Fruit fly (Drosophila melanogaster) whole organism, embryonic: ENCODE results near the gene CG33654.

Source experiments
- CG10267 ChIP-seq: fragments of 200-800 bp; sonication (Bioruptor generic); optimal IDR thresholded peaks from 2 replicates; lab custom pipeline; 2018; ENCODE audit warnings: missing biosample characterization, mild to moderate bottlenecking, missing genetic modification characterization, moderate library complexity
- CG10565 ChIP-seq: fragments of 200-800 bp; sonication (Bioruptor generic); optimal IDR thresholded peaks from 3 replicates; lab custom pipeline; 2016; ENCODE audit warnings: missing biosample characterization, mild to moderate bottlenecking, missing genetic modification characterization
- CG11456 ChIP-seq: fragments of 200-800 bp; sonication (Bioruptor generic); IDR thresholded peaks from 3 replicates; pipeline ENCODE4 v1.3.6; 2022; ENCODE audit warnings: missing biosample characterization, missing genetic modification characterization
- CG11696 ChIP-seq: fragments of 200-800 bp; sonication (Bioruptor generic); IDR thresholded peaks from 2 replicates; pipeline ENCODE4 v1.3.6; 2022; ENCODE audit warnings: missing biosample characterization, missing genetic modification characterization
- CG12155 ChIP-seq: fragments of 200-800 bp; sonication (Bioruptor generic); optimal IDR thresholded peaks from 3 replicates; lab custom pipeline; 2016; ENCODE audit warnings: missing biosample characterization, missing genetic modification characterization
- CG12219 ChIP-seq: fragments of 200-800 bp; sonication (Bioruptor generic); optimal IDR thresholded peaks from 3 replicates; lab custom pipeline; 2018; ENCODE audit warnings: missing biosample characterization, mild to moderate bottlenecking, missing genetic modification characterization
- CG13296 ChIP-seq: fragments of 200-800 bp; sonication (Bioruptor generic); optimal IDR thresholded peaks from 3 replicates; lab custom pipeline; 2018; ENCODE audit warnings: missing biosample characterization, mild to moderate bottlenecking, missing genetic modification characterization
- CG15073 ChIP-seq: fragments of 200-800 bp; sonication (Bioruptor generic); optimal IDR thresholded peaks from 2 replicates; lab custom pipeline; 2016; ENCODE audit warnings: missing biosample characterization, missing genetic modification characterization
- CG16863 ChIP-seq: fragments of 200-800 bp; sonication (Bioruptor generic); optimal IDR thresholded peaks from 3 replicates; lab custom pipeline; 2016; ENCODE audit warnings: missing biosample characterization, missing genetic modification characterization
- CG17186 ChIP-seq: fragments of 200-800 bp; sonication (Bioruptor generic); optimal IDR thresholded peaks from 3 replicates; lab custom pipeline; 2017; ENCODE audit warnings: missing biosample characterization, missing genetic modification reagents, missing genetic modification characterization
- CG17361 ChIP-seq: fragments of 200-800 bp; sonication (Bioruptor generic); IDR thresholded peaks from 3 replicates; pipeline ENCODE4 v1.3.6; 2022; ENCODE audit warnings: missing biosample characterization, missing genetic modification characterization
- CG17568 ChIP-seq: fragments of 200-800 bp; sonication (Bioruptor generic); optimal IDR thresholded peaks from 2 replicates; lab custom pipeline; 2018; ENCODE audit warnings: missing biosample characterization, mild to moderate bottlenecking, missing genetic modification characterization, moderate library complexity
- CG18011 ChIP-seq: fragments of 200-800 bp; sonication (Bioruptor generic); optimal IDR thresholded peaks from 2 replicates; lab custom pipeline; 2017; ENCODE audit warnings: missing biosample characterization, missing genetic modification characterization, mild to moderate bottlenecking, moderate library complexity, missing genotype
- CG1832 ChIP-seq: fragments of 200-800 bp; sonication (Bioruptor generic); optimal IDR thresholded peaks from 2 replicates; lab custom pipeline; 2017; ENCODE audit warnings: missing biosample characterization, mild to moderate bottlenecking, missing genetic modification characterization, inconsistent platforms
- CG2712 ChIP-seq: fragments of 200-800 bp; optimal IDR thresholded peaks from 3 replicates; lab custom pipeline; 2019; ENCODE audit warnings: missing biosample characterization, mild to moderate bottlenecking, missing genetic modification characterization, moderate library complexity
- CG31441 ChIP-seq: fragments of 200-800 bp; sonication (Bioruptor generic); IDR thresholded peaks from 2 replicates; pipeline ENCODE4 v1.3.6; 2022; ENCODE audit warnings: missing biosample characterization, missing genetic modification characterization
- CG32772 ChIP-seq: fragments of 200-800 bp; sonication (Bioruptor generic); IDR thresholded peaks from 2 replicates; pipeline ENCODE4 v1.3.6; 2022; ENCODE audit warnings: missing biosample characterization, missing genetic modification characterization
- CG3281 ChIP-seq: fragments of 200-800 bp; sonication (Bioruptor generic); optimal IDR thresholded peaks from 3 replicates; lab custom pipeline; 2017; ENCODE audit warnings: missing biosample characterization, mild to moderate bottlenecking, missing genetic modification characterization
- CG34224 ChIP-seq: fragments of 200-800 bp; sonication (Bioruptor generic); IDR thresholded peaks from 3 replicates; pipeline ENCODE4 v1.3.6; 2022; ENCODE audit warnings: missing biosample characterization, missing genetic modification characterization; ENCODE audit not compliant: partially characterized antibody
- CG4617 ChIP-seq: fragments of 200-800 bp; sonication (Bioruptor generic); optimal IDR thresholded peaks from 3 replicates; lab custom pipeline; 2016; ENCODE audit warnings: missing biosample characterization, missing genetic modification characterization, borderline replicate concordance
- CG6654 ChIP-seq: fragments of 200-800 bp; sonication (Bioruptor generic); optimal IDR thresholded peaks from 2 replicates; lab custom pipeline; 2017; ENCODE audit warnings: missing biosample characterization, mild to moderate bottlenecking, missing genetic modification characterization
- CG6689 ChIP-seq: fragments of 200-800 bp; sonication (Bioruptor generic); IDR thresholded peaks from 2 replicates; pipeline ENCODE4 v1.3.6; 2022; ENCODE audit warnings: missing biosample characterization, missing genetic modification characterization
- CG7271 ChIP-seq: fragments of 200-800 bp; sonication (Bioruptor generic); optimal IDR thresholded peaks from 2 replicates; lab custom pipeline; 2018; ENCODE audit warnings: missing biosample characterization, mild to moderate bottlenecking, missing genetic modification characterization, moderate library complexity
- CG8478 ChIP-seq: fragments of >200 bp; optimal IDR thresholded peaks from 2 replicates; lab custom pipeline; 2018
- CG9215 ChIP-seq: fragments of 200-800 bp; sonication (Bioruptor generic); IDR thresholded peaks from 2 replicates; pipeline ENCODE4 v1.3.6; 2022; ENCODE audit warnings: missing biosample characterization, missing genetic modification characterization
- Drgx ChIP-seq: fragments of 200-800 bp; sonication (Bioruptor generic); IDR thresholded peaks from 2 replicates; pipeline ENCODE4 v1.3.6; 2022; ENCODE audit warnings: missing biosample characterization, missing genetic modification characterization
- HLHmδ ChIP-seq: fragments of 200-800 bp; sonication (Bioruptor generic); optimal IDR thresholded peaks from 2 replicates; lab custom pipeline; 2018; ENCODE audit warnings: missing biosample characterization, mild to moderate bottlenecking, missing genetic modification characterization, moderate library complexity
- Hr39 ChIP-seq: fragments of >200 bp; optimal IDR thresholded peaks from 2 replicates; lab custom pipeline; 2017
- NfI ChIP-seq: fragments of 200-800 bp; sonication (Bioruptor generic); optimal IDR thresholded peaks from 3 replicates; lab custom pipeline; 2018; ENCODE audit warnings: missing biosample characterization, mild to moderate bottlenecking, missing genetic modification characterization, moderate library complexity
- Side ChIP-seq: fragments of 200-800 bp; sonication (Bioruptor generic); optimal IDR thresholded peaks from 2 replicates; lab custom pipeline; 2016; ENCODE audit warnings: missing biosample characterization, missing genetic modification characterization
- ato ChIP-seq: fragments of 200-800 bp; sonication (Bioruptor generic); IDR thresholded peaks from 2 replicates; pipeline ENCODE4 v1.3.6; 2022; ENCODE audit warnings: missing biosample characterization, missing genetic modification characterization; ENCODE audit not compliant: partially characterized antibody
- chn ChIP-seq: fragments of 200-800 bp; sonication (Bioruptor generic); optimal IDR thresholded peaks from 2 replicates; lab custom pipeline; 2016; ENCODE audit warnings: missing biosample characterization, missing genetic modification characterization
- cwo ChIP-seq: fragments of 200-800 bp; sonication (Bioruptor generic); optimal IDR thresholded peaks from 3 replicates; lab custom pipeline; 2017; ENCODE audit warnings: missing biosample characterization, missing genetic modification characterization, mild to moderate bottlenecking, moderate library complexity, missing genetic modification reagents
- dan ChIP-seq: fragments of 200-800 bp; sonication (Bioruptor generic); IDR thresholded peaks from 2 replicates; pipeline ENCODE4 v1.3.6; 2022; ENCODE audit warnings: missing biosample characterization, missing genetic modification characterization
- dysf ChIP-seq: fragments of 200-800 bp; sonication (Bioruptor generic); IDR thresholded peaks from 3 replicates; pipeline ENCODE4 v1.3.6; 2022; ENCODE audit warnings: missing biosample characterization, missing genetic modification characterization
- ems ChIP-seq: fragments of 200-800 bp; sonication (Bioruptor generic); optimal IDR thresholded peaks from 3 replicates; lab custom pipeline; 2016; ENCODE audit warnings: missing biosample characterization, missing genetic modification characterization
- exex ChIP-seq: fragments of 200-800 bp; sonication (Bioruptor generic); optimal IDR thresholded peaks from 4 replicates; lab custom pipeline; 2018; ENCODE audit warnings: missing biosample characterization, mild to moderate bottlenecking, missing genetic modification characterization, moderate library complexity
- fd96Cb ChIP-seq: fragments of 200-800 bp; sonication (Bioruptor generic); optimal IDR thresholded peaks from 2 replicates; lab custom pipeline; 2018; ENCODE audit warnings: missing biosample characterization, mild to moderate bottlenecking, missing genetic modification characterization, moderate library complexity
- hth ChIP-seq: fragments of >200 bp; optimal IDR thresholded peaks from 2 replicates; lab custom pipeline; 2017; ENCODE audit warnings: inconsistent platforms
- jing ChIP-seq: fragments of 200-800 bp; sonication (Bioruptor generic); optimal IDR thresholded peaks from 2 replicates; lab custom pipeline; 2018; ENCODE audit warnings: missing biosample characterization, mild to moderate bottlenecking, missing genetic modification characterization
- kah ChIP-seq: fragments of 200-800 bp; sonication (Bioruptor generic); optimal IDR thresholded peaks from 2 replicates; lab custom pipeline; 2018; ENCODE audit warnings: missing biosample characterization, mild to moderate bottlenecking, missing genetic modification characterization
- nerfin-2 ChIP-seq: fragments of 200-800 bp; sonication (Bioruptor generic); IDR thresholded peaks from 2 replicates; pipeline ENCODE4 v1.3.6; 2022; ENCODE audit warnings: missing biosample characterization, missing genetic modification characterization; ENCODE audit not compliant: partially characterized antibody
- sisA ChIP-seq: fragments of 200-800 bp; sonication (Bioruptor generic); IDR thresholded peaks from 2 replicates; pipeline ENCODE4 v1.3.6; 2022; ENCODE audit warnings: missing biosample characterization, missing genetic modification characterization
- sr ChIP-seq: fragments of 200-800 bp; sonication (Bioruptor generic); IDR thresholded peaks from 3 replicates; pipeline ENCODE4 v1.3.6; 2022; ENCODE audit warnings: missing biosample characterization, missing genetic modification characterization
- stwl ChIP-seq: fragments of 200-800 bp; sonication (Bioruptor generic); optimal IDR thresholded peaks from 3 replicates; lab custom pipeline; 2018; ENCODE audit warnings: missing biosample characterization, mild to moderate bottlenecking, missing genetic modification characterization, moderate library complexity
- tin ChIP-seq: fragments of 200-800 bp; sonication (Bioruptor generic); optimal IDR thresholded peaks from 3 replicates; lab custom pipeline; 2016; ENCODE audit warnings: missing biosample characterization, missing genetic modification characterization
- ttk ChIP-seq: fragments of 200-800 bp; sonication (Bioruptor generic); IDR thresholded peaks from 2 replicates; pipeline ENCODE4 v2.1.2; 2022; ENCODE audit warnings: missing biosample characterization, missing genetic modification characterization
- vvl ChIP-seq: fragments of 200-800 bp; sonication (Bioruptor generic); IDR thresholded peaks from 2 replicates; pipeline ENCODE4 v1.3.6; 2022; ENCODE audit warnings: missing biosample characterization, missing genetic modification characterization
- z ChIP-seq: fragments of 200-800 bp; sonication (Bioruptor generic); IDR thresholded peaks from 3 replicates; pipeline ENCODE4 v1.3.6; 2022; ENCODE audit warnings: missing biosample characterization, missing genetic modification characterization

The CG33654 gene

DNA sequence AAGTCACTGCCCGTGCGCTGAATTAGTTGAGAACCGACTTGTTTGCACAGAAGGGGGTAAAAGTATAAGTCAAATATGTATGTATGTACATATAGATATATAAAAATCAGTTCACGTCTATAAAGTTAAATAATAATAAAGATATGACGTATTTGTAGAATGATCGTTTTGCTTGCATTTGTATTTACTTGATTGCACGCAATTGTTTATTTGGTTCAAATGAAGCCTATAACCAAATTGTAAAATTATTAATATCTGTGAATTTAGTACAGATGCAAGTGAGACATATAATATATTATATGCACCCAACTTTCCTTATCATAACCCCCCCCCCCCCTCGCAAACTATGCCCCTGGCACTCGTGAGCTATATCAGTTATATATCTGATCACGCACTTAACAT, 17.5 kb upstream of the CG33654 start (continued):
- TF ChIP-seq stwl (tag; lab: Kevin White, UChicago) = no peak
- no peak for TF ChIP-seq CG11696 (GFP tag; lab: Robert Waterston, UW)
- TF ChIP-seq z (GFP tag; lab: Robert Waterston, UW) = no peak
- no peak for TF ChIP-seq CG16863 (GFP tag; lab: Kevin White, UChicago)
- no peak for TF ChIP-seq sr (GFP tag; lab: Robert Waterston, UW)
- TF ChIP-seq Side (GFP tag; lab: Kevin White, UChicago) = no peak
- no peak for TF ChIP-seq CG32772 (GFP tag; lab: Robert Waterston, UW)
- no peak for TF ChIP-seq hth (lab: Kevin White, UChicago)
- peak; percentile 3 for TF ChIP-seq CG10267 (tag; lab: Kevin White, UChicago)
- no peak for TF ChIP-seq vvl
- no peak for TF ChIP-seq CG10565
- TF ChIP-seq chn (GFP tag; lab: Kevin White, UChicago) = no peak
- peak; percentile 35; the same call in 1 of the 2 replicates for TF ChIP-seq CG6689
- TF ChIP-seq Drgx (GFP tag; lab: Robert Waterston, UW) = no peak
- TF ChIP-seq sisA = no peak
- peak; percentile 42 for TF ChIP-seq exex
- no peak for TF ChIP-seq kah (GFP tag; lab: Kevin White, UChicago)
- TF ChIP-seq CG9215 (GFP tag; lab: Robert Waterston, UW) = peak; percentile 53
- TF ChIP-seq CG11456 (GFP tag; lab: Robert Waterston, UW) = no peak; the same call in 2 of the 3 replicates
- peak; percentile 78 for TF ChIP-seq cwo (GFP tag; lab: Kevin White, UChicago)
- no peak for TF ChIP-seq CG1832 (GFP tag; lab: Kevin White, UChicago)
- TF ChIP-seq dysf (GFP tag; lab: Robert Waterston, UW) = peak; percentile 68; the same call in 2 of the 3 replicates
- TF ChIP-seq CG15073 (GFP tag; lab: Kevin White, UChicago) = no peak
- TF ChIP-seq CG17361 = peak; percentile 69
- TF ChIP-seq CG6654 (GFP tag; lab: Kevin White, UChicago) = no peak
- TF ChIP-seq CG31441 (GFP tag; lab: Robert Waterston, UW) = peak; percentile 50
- no peak for TF ChIP-seq CG34224 (GFP tag; lab: Robert Waterston, UW)
- peak; percentile 14 for TF ChIP-seq CG18011 (GFP tag; lab: Kevin White, UChicago)
- TF ChIP-seq CG12219 = no peak
- TF ChIP-seq dan (GFP tag; lab: Robert Waterston, UW) = no peak
- no peak for TF ChIP-seq nerfin-2 (GFP tag; lab: Robert Waterston, UW)
- TF ChIP-seq CG13296 = peak; percentile 33
- no peak for TF ChIP-seq jing (GFP tag; lab: Kevin White, UChicago)
- peak; percentile 80 for TF ChIP-seq CG3281 (GFP tag; lab: Kevin White, UChicago)
- peak; percentile 2 for TF ChIP-seq NfI
- TF ChIP-seq CG12155 (GFP tag; lab: Kevin White, UChicago) = no peak
- TF ChIP-seq tin (GFP tag; lab: Kevin White, UChicago) = no peak
- TF ChIP-seq HLHmδ (GFP tag; lab: Kevin White, UChicago) = no peak
- no peak for TF ChIP-seq ttk (GFP tag; lab: Robert Waterston, UW)
- TF ChIP-seq ems (GFP tag; lab: Kevin White, UChicago) = no peak
- TF ChIP-seq ato (GFP tag; lab: Robert Waterston, UW) = no peak
- no peak for TF ChIP-seq CG8478 (lab: Kevin White, UChicago)
- TF ChIP-seq fd96Cb = no peak
- TF ChIP-seq CG17568 (GFP tag; lab: Kevin White, UChicago) = peak; percentile 36
- no peak for TF ChIP-seq CG17186 (GFP tag; lab: Kevin White, UChicago)
- TF ChIP-seq CG4617 (GFP tag; lab: Kevin White, UChicago) = no peak
- no peak for TF ChIP-seq Hr39 (lab: Kevin White, UChicago)
- peak; percentile 45 for TF ChIP-seq CG2712 (tag; lab: Kevin White, UChicago)
- no peak for TF ChIP-seq CG7271
